Fruit fly (Drosophila melanogaster): ENCODE measurements around the gene Atg4a.

The Atg4a gene

dm6 chr2L:1123078-1123818, 42.5 kb downstream of the Atg4a start (continued):
- TF ChIP-seq Stat92E (GFP tag; optimal IDR thresholded peaks at IDR 0.05) (no peak), sens (GFP tag) (peak; percentile 88), Oli (tag; optimal IDR thresholded peaks at IDR 0.05) (no peak), ab (GFP tag; optimal IDR thresholded peaks at IDR 0.05) (no peak), knrl (GFP tag; IDR thresholded peaks at IDR 0.05; ENCODE audit: partially characterized antibody) (no peak), CG17361 (GFP tag; IDR thresholded peaks at IDR 0.05) (peak; percentile 60; the same call in 2 of the 3 replicates), disco-r (GFP tag; optimal IDR thresholded peaks at IDR 0.05) (no peak), CG1602 (GFP tag; optimal IDR thresholded peaks at IDR 0.05) (peak; percentile 44), hth (optimal IDR thresholded peaks at IDR 0.05) (no peak), prd (optimal IDR thresholded peaks at IDR 0.05) (no peak), prd (GFP tag; IDR thresholded peaks at IDR 0.05) (no peak), tll (GFP tag; optimal IDR thresholded peaks at IDR 0.05) (no peak), vfl (GFP tag; optimal IDR thresholded peaks at IDR 0.05) (no peak), CG17802 (tag; optimal IDR thresholded peaks at IDR 0.05) (no peak), usp (GFP tag; optimal IDR thresholded peaks at IDR 0.05) (no peak), nerfin-1 (tag; optimal IDR thresholded peaks at IDR 0.05) (peak; percentile 68), lilli (GFP tag; optimal IDR thresholded peaks at IDR 0.05) (no peak), CG17568 (GFP tag; optimal IDR thresholded peaks at IDR 0.05) (peak; percentile 56), CG32772 (GFP tag; IDR thresholded peaks at IDR 0.05) (no peak), sug (tag; optimal IDR thresholded peaks at IDR 0.05) (no peak), Trl (optimal IDR thresholded peaks at IDR 0.05) (no peak), Trl (GFP tag; optimal IDR thresholded peaks at IDR 0.05) (no peak), fru (optimal IDR thresholded peaks at IDR 0.05) (no peak), Gug (GFP tag; IDR thresholded peaks at IDR 0.05) (no peak), ATbp (GFP tag; optimal IDR thresholded peaks at IDR 0.05) (peak; percentile 86), GATAe (GFP tag; conservative IDR thresholded peaks at IDR 0.05) (no peak), az2 (GFP tag; optimal IDR thresholded peaks at IDR 0.05) (no peak), Side (GFP tag; optimal IDR thresholded peaks at IDR 0.05) (no peak), D (optimal IDR thresholded peaks at IDR 0.05) (no peak), D (GFP tag; optimal IDR thresholded peaks at IDR 0.05) (peak; percentile 67), CG12219 (GFP tag; optimal IDR thresholded peaks at IDR 0.05) (peak; percentile 5), CkIIα-i1 (GFP tag; IDR thresholded peaks at IDR 0.05) (no peak), mirr (GFP tag; optimal IDR thresholded peaks at IDR 0.05) (no peak), ssp (GFP tag; IDR thresholded peaks at IDR 0.05) (no peak), BEAF-32 (GFP tag; optimal IDR thresholded peaks at IDR 0.05) (no peak), CG34376 (GFP tag; optimal IDR thresholded peaks at IDR 0.05) (no peak), ap (GFP tag; IDR thresholded peaks at IDR 0.05) (no peak), Ptx1 (GFP tag; IDR thresholded peaks at IDR 0.05) (no peak), ash1 (GFP tag; optimal IDR thresholded peaks at IDR 0.05) (no peak), CG17328 (GFP tag; IDR thresholded peaks at IDR 0.05) (no peak), CG5953 (GFP tag; IDR thresholded peaks at IDR 0.05) (no peak), nerfin-2 (GFP tag; IDR thresholded peaks at IDR 0.05; ENCODE audit: partially characterized antibody) (no peak), eyg (GFP tag; optimal IDR thresholded peaks at IDR 0.05) (no peak), CG14667 (GFP tag; IDR thresholded peaks at IDR 0.05) (no peak), ind (GFP tag; optimal IDR thresholded peaks at IDR 0.05) (no peak), CG15696 (tag; optimal IDR thresholded peaks at IDR 0.05) (peak; percentile 83), Camta (GFP tag; optimal IDR thresholded peaks at IDR 0.05) (no peak), CG4404 (GFP tag; IDR thresholded peaks at IDR 0.05) (no peak), dpn (GFP tag; optimal IDR thresholded peaks at IDR 0.05) (no peak), CG8478 (optimal IDR thresholded peaks at IDR 0.05) (no peak), CG42726 (GFP tag; IDR thresholded peaks at IDR 0.05; ENCODE audit: partially characterized antibody) (no peak), NfI (GFP tag; optimal IDR thresholded peaks at IDR 0.05) (no peak)

All from whole organism, embryonic.